Worm (Caenorhabditis elegans) whole organism, young adult: ENCODE data around the gene srx-33.

Experiments used
- B0336.3 ChIP-seq: fragments of 200-800 bp; sonication (Bioruptor generic); IDR thresholded peaks from 2 replicates; pipeline ENCODE4 v1.3.6; 2022; ENCODE audit warnings: missing genetic modification characterization, missing compliant biosample characterization
- C17E4.6 ChIP-seq: fragments of 200-800 bp; sonication (Bioruptor generic); IDR thresholded peaks from 2 replicates; pipeline ENCODE4 v1.3.6; 2022; ENCODE audit warnings: missing genetic modification reagents, missing genetic modification characterization, missing compliant biosample characterization
- D2030.7 ChIP-seq: fragments of 200-800 bp; sonication (Bioruptor generic); IDR thresholded peaks from 2 replicates; pipeline ENCODE4 v1.3.6; 2022; ENCODE audit warnings: missing genetic modification reagents, missing genetic modification characterization, missing compliant biosample characterization
- F33H1.4 ChIP-seq: fragments of 200-800 bp; sonication (Bioruptor generic); IDR thresholded peaks from 2 replicates; pipeline ENCODE4 v1.3.6; 2022; ENCODE audit warnings: missing genetic modification reagents, missing genetic modification characterization, missing compliant biosample characterization
- F55B11.4 ChIP-seq: sonication (generic microtip); optimal IDR thresholded peaks from 2 replicates; lab custom pipeline; 2016; ENCODE audit warnings: missing compliant biosample characterization, missing genetic modification characterization, borderline replicate concordance; ENCODE audit not compliant: insufficient read depth
- K12H6.12 ChIP-seq: fragments of 200-800 bp; sonication (Bioruptor generic); optimal IDR thresholded peaks from 2 replicates; lab custom pipeline; 2018; ENCODE audit warnings: mild to moderate bottlenecking, missing genetic modification characterization, missing compliant biosample characterization
- T26A5.8 ChIP-seq: sonication (generic microtip); optimal IDR thresholded peaks from 2 replicates; lab custom pipeline; 2016; ENCODE audit warnings: missing genetic modification characterization, missing compliant biosample characterization
- Y67H2A.10 ChIP-seq: fragments of 200-800 bp; sonication (Bioruptor generic); conservative IDR thresholded peaks from 2 replicates; pipeline ENCODE4 v1.3.6; 2022; ENCODE audit warnings: missing genetic modification reagents, missing genetic modification characterization, missing compliant biosample characterization
- Y79H2A.3 ChIP-seq: fragments of 200-800 bp; sonication (Bioruptor generic); conservative IDR thresholded peaks from 2 replicates; pipeline ENCODE4 v1.3.6; 2022; ENCODE audit warnings: missing genetic modification reagents, missing genetic modification characterization, missing compliant biosample characterization
- akir-1 ChIP-seq: fragments of 200-800 bp; sonication (Bioruptor generic); optimal IDR thresholded peaks from 2 replicates; lab custom pipeline; 2018; ENCODE audit warnings: mild to moderate bottlenecking, missing genetic modification characterization, moderate library complexity, missing compliant biosample characterization
- aptf-3 ChIP-seq: fragments of 200-800 bp; sonication (Bioruptor generic); IDR thresholded peaks from 2 replicates; pipeline ENCODE4 v1.3.6; 2022; ENCODE audit warnings: missing genetic modification characterization, missing compliant biosample characterization
- athp-1 ChIP-seq: sonication (generic microtip); optimal IDR thresholded peaks from 2 replicates; lab custom pipeline; 2017; ENCODE audit warnings: mild to moderate bottlenecking, missing genetic modification characterization, missing compliant biosample characterization
- attf-3 ChIP-seq: fragments of 200-800 bp; sonication (Bioruptor generic); conservative IDR thresholded peaks from 2 replicates; pipeline ENCODE4 v1.3.6; 2022; ENCODE audit warnings: missing genetic modification reagents, missing genetic modification characterization, missing compliant biosample characterization
- bed-2 ChIP-seq: fragments of 200-800 bp; sonication (Bioruptor generic); IDR thresholded peaks from 2 replicates; pipeline ENCODE4 v1.3.6; 2022; ENCODE audit warnings: missing genetic modification reagents, missing genetic modification characterization, missing compliant biosample characterization
- cebp-1 ChIP-seq, 2 experiments: fragments of 200-800 bp in 1 of 2; sonication (Bioruptor generic) in 1 of 2; sonication (generic microtip) in 1 of 2; IDR thresholded peaks in 1 of 2; optimal IDR thresholded peaks in 1 of 2; 2 replicates each; pipeline versions ENCODE4 v1.3.6 to Lab custom; 2017 to 2022; ENCODE audit warnings: missing compliant biosample characterization in 2 of 2, missing genetic modification characterization in 2 of 2, mild to moderate bottlenecking in 1 of 2, missing genetic modification reagents in 1 of 2, moderate library complexity in 1 of 2
- ceh-40 ChIP-seq: fragments of 200-800 bp; sonication (Bioruptor generic); IDR thresholded peaks from 2 replicates; pipeline ENCODE4 v1.3.6; 2022; ENCODE audit warnings: missing genetic modification characterization, missing compliant biosample characterization
- ceh-58 ChIP-seq: fragments of 200-800 bp; sonication (Bioruptor generic); IDR thresholded peaks from 2 replicates; pipeline ENCODE4 v1.3.6; 2022; ENCODE audit warnings: missing genetic modification characterization, missing compliant biosample characterization
- dpff-1 ChIP-seq: sonication (generic microtip); optimal IDR thresholded peaks from 2 replicates; lab custom pipeline; 2017; ENCODE audit warnings: mild to moderate bottlenecking, missing genetic modification characterization, missing compliant biosample characterization
- efl-1 ChIP-seq: fragments of 150-350 bp; optimal IDR thresholded peaks from 2 replicates; lab custom pipeline; 2014; ENCODE audit warnings: missing biosample characterization, missing genetic modification reagents, missing genetic modification characterization
- egl-18 ChIP-seq: fragments of 200-800 bp; sonication (Bioruptor generic); IDR thresholded peaks from 2 replicates; pipeline ENCODE4 v1.3.6; 2022; ENCODE audit warnings: missing genetic modification reagents, missing genetic modification characterization, missing compliant biosample characterization
- ekl-4 ChIP-seq: fragments of 200-800 bp; sonication (Bioruptor generic); IDR thresholded peaks from 2 replicates; pipeline ENCODE4 v1.3.6; 2022; ENCODE audit warnings: missing genetic modification reagents, missing genetic modification characterization, missing compliant biosample characterization
- hmg-1.2 ChIP-seq: fragments of 200-800 bp; sonication (Bioruptor generic); IDR thresholded peaks from 2 replicates; pipeline ENCODE4 v1.3.6; 2022; ENCODE audit warnings: missing genetic modification reagents, missing genetic modification characterization, missing compliant biosample characterization
- hmg-20 ChIP-seq: fragments of 200-800 bp; sonication (Bioruptor generic); IDR thresholded peaks from 2 replicates; pipeline ENCODE4 v1.3.6; 2022; ENCODE audit warnings: missing genetic modification reagents, missing genetic modification characterization, missing compliant biosample characterization
- hrde-1 ChIP-seq: sonication (generic microtip); optimal IDR thresholded peaks from 2 replicates; lab custom pipeline; 2016; ENCODE audit warnings: missing genetic modification characterization, mild to moderate bottlenecking, missing compliant biosample characterization, moderate library complexity, missing genotype, missing genetic modification reagents, borderline replicate concordance
- hsf-1 ChIP-seq: fragments of 200-800 bp; sonication (Bioruptor generic); IDR thresholded peaks from 2 replicates; pipeline ENCODE4 v1.3.6; 2022; ENCODE audit warnings: missing genetic modification reagents, missing genetic modification characterization, missing compliant biosample characterization
- lag-1 ChIP-seq: fragments of 200-800 bp; sonication (Bioruptor generic); IDR thresholded peaks from 2 replicates; pipeline ENCODE4 v1.3.6; 2022; ENCODE audit warnings: missing genetic modification reagents, missing genetic modification characterization, missing compliant biosample characterization
- lin-26 ChIP-seq: fragments of 200-800 bp; sonication (Bioruptor generic); IDR thresholded peaks from 2 replicates; pipeline ENCODE4 v1.3.6; 2022; ENCODE audit warnings: missing genetic modification reagents, missing genetic modification characterization, missing compliant biosample characterization
- lsy-27 ChIP-seq: sonication (generic microtip); optimal IDR thresholded peaks from 2 replicates; lab custom pipeline; 2017; ENCODE audit warnings: missing genetic modification characterization, mild to moderate bottlenecking, missing compliant biosample characterization, antibody characterized with exemption, missing genotype, borderline replicate concordance; ENCODE audit not compliant: insufficient read depth
- madf-10 ChIP-seq: sonication (generic microtip); optimal IDR thresholded peaks from 2 replicates; lab custom pipeline; 2016; ENCODE audit warnings: mild to moderate bottlenecking, missing genetic modification characterization, missing compliant biosample characterization
- madf-6 ChIP-seq: fragments of 200-800 bp; sonication (Bioruptor generic); IDR thresholded peaks from 2 replicates; pipeline ENCODE4 v1.3.6; 2022; ENCODE audit warnings: missing genetic modification reagents, missing genetic modification characterization, missing compliant biosample characterization
- nfya-1 ChIP-seq: sonication (generic microtip); optimal IDR thresholded peaks from 2 replicates; lab custom pipeline; 2017; ENCODE audit warnings: antibody characterized with exemption, missing compliant biosample characterization, missing genetic modification characterization, borderline replicate concordance; ENCODE audit not compliant: insufficient read depth
- nhr-27 ChIP-seq: fragments of 200-800 bp; sonication (Bioruptor generic); optimal IDR thresholded peaks from 2 replicates; lab custom pipeline; 2018; ENCODE audit warnings: mild to moderate bottlenecking, missing genetic modification characterization, moderate library complexity, missing compliant biosample characterization
- nhr-80 ChIP-seq: sonication (generic microtip); optimal IDR thresholded peaks from 2 replicates; lab custom pipeline; 2016; ENCODE audit warnings: missing genetic modification characterization, missing compliant biosample characterization
- rcor-1 ChIP-seq: fragments of 200-800 bp; sonication (Bioruptor generic); IDR thresholded peaks from 2 replicates; pipeline ENCODE4 v1.3.6; 2022; ENCODE audit warnings: missing genetic modification reagents, missing genetic modification characterization, missing compliant biosample characterization
- rec-8 ChIP-seq, 2 experiments: sonication (generic microtip); optimal IDR thresholded peaks; 2 replicates each; lab custom pipeline; 2016; ENCODE audit warnings: mild to moderate bottlenecking in 2 of 2, missing genetic modification characterization in 2 of 2, missing genetic modification reagents in 2 of 2, missing genotype in 2 of 2, missing biosample characterization in 1 of 2, missing compliant biosample characterization in 1 of 2, moderate library complexity in 1 of 2
- snpc-1.1 ChIP-seq: sonication (generic microtip); optimal IDR thresholded peaks from 2 replicates; lab custom pipeline; 2017; ENCODE audit warnings: missing genetic modification characterization, mild to moderate bottlenecking, missing compliant biosample characterization, antibody characterized with exemption, moderate library complexity, missing genotype, missing genetic modification reagents; ENCODE audit not compliant: insufficient read depth
- snpc-1.3 ChIP-seq: sonication (generic microtip); optimal IDR thresholded peaks from 2 replicates; lab custom pipeline; 2017; ENCODE audit warnings: missing genetic modification characterization, mild to moderate bottlenecking, missing compliant biosample characterization, antibody characterized with exemption, moderate library complexity, missing genotype, missing genetic modification reagents; ENCODE audit not compliant: insufficient read depth
- unc-62 ChIP-seq: fragments of 150-350 bp; optimal IDR thresholded peaks from 2 replicates; lab custom pipeline; 2014; ENCODE audit warnings: missing biosample characterization, missing genetic modification reagents, missing genetic modification characterization
- xnd-1 ChIP-seq: sonication (generic microtip); optimal IDR thresholded peaks from 2 replicates; lab custom pipeline; 2016; ENCODE audit warnings: missing genotype, missing genetic modification reagents, missing genetic modification characterization, missing compliant biosample characterization
- ztf-22 ChIP-seq: fragments of 200-800 bp; sonication (Bioruptor generic); optimal IDR thresholded peaks from 2 replicates; lab custom pipeline; 2018; ENCODE audit warnings: mild to moderate bottlenecking, missing genetic modification characterization, moderate library complexity, missing compliant biosample characterization
- ztf-6 ChIP-seq: fragments of 200-800 bp; sonication (Bioruptor generic); IDR thresholded peaks from 2 replicates; pipeline ENCODE4 v1.3.6; 2022; ENCODE audit warnings: missing genetic modification reagents, missing genetic modification characterization, missing compliant biosample characterization

srx-33 gene

DNA sequence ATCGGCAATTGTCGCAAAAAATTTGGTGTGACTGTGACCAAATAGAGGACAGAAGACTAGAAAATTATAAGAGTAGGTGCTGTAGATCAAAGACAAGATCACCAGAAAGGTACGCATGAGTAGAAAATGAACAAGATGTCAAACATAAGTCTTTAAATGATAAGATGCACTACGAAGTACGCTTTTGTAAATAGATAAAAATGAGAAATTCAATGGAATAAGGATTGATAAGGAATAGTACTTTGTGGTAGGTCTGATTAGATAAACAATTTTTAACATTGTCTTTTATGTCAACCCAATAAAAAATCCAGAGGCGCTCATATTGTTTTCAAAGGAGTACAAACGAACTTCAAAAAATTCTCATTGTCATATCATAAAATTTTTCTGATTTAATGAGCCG, 31.9 kb upstream of the srx-33 start, which contains the start of gene F10D2.8:
Gene F10D2.8 (minus strand): TSS at position 145 of the 400 bp plus-strand sequence.
- peak; percentile 76 for TF ChIP-seq nhr-80 (tag; lab: Kevin White, UChicago)
- TF ChIP-seq snpc-1.3 = no peak
- no peak for TF ChIP-seq ztf-22 (GFP tag; lab: Kevin White, UChicago)

DNA sequence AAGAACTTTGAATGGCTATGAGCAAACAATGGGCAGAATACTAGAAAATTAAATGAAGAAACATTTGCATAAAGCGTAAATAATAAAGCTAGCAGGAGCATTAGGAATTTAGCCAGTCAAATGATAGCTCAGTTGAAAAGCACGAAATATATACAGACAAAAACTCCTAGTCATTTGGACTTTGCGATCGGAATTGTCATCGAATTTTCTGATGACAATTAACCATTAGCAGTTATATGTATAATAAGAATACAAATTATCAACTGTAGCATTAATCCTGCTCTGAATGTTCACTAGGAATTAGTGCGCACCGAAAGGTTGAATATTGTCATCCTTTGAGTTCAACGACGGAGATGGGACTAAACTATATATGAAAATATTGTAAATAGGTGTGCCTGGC, 28.7 kb upstream of the srx-33 start, which contains the start of gene ugt-38:
Gene ugt-38 (minus strand): TSS at position 101 of the 400 bp plus-strand sequence.
- TF ChIP-seq hrde-1 (tag; lab: Kevin White, UChicago) = no peak
- no peak for TF ChIP-seq egl-18
- TF ChIP-seq ceh-58 (GFP tag; lab: Robert Waterston, UW) = no peak
- no peak for TF ChIP-seq unc-62 (GFP tag; lab: Kevin White, UChicago)
- no peak for TF ChIP-seq xnd-1 (tag; lab: Kevin White, UChicago)
- TF ChIP-seq C17E4.6 (GFP tag; lab: Robert Waterston, UW) = no peak

DNA sequence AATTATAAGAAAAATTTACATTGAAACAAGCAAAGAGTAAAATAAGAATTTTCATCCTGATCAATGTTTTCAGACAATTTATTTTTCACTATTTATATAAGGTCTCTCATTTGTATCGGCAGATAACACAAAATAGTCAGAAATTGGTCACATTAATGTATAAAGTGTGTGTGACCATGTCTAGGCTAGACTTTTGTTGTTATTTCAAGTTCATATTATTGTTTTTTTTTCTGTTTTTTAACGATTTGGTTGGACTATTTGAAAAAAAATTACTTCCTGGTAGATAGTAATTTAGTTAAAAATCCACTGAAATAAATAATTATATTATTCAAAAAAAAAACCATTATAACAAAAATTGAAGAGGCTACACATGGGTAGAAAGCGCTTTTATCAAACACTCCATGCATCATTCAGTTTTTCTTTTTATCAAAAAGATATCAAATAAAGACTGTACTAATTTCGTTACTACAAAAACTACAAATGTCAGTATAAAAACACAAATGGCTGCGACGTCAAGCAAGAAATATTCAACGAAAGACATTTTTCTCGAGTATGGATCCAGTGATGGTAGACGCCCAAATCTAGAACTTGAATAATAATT, 26.7 kb upstream of the srx-33 start, which contains the start of gene ugt-37:
Gene ugt-37 (minus strand): TSS at position 69 of the 601 bp plus-strand sequence.
- TF ChIP-seq rec-8 (tag; optimal IDR thresholded peaks at IDR 0.05; lab: Kevin White, UChicago) (no peak), ztf-22 (GFP tag; lab: Kevin White, UChicago) (no peak), hmg-20 (GFP tag; lab: Robert Waterston, UW) (no peak), ekl-4 (GFP tag; lab: Robert Waterston, UW) (no peak), attf-3 (GFP tag; lab: Robert Waterston, UW) (no peak), nhr-27 (tag; lab: Kevin White, UChicago) (no peak), aptf-3 (GFP tag; lab: Robert Waterston, UW) (no peak), F55B11.4 (tag; lab: Kevin White, UChicago) (no peak), Y67H2A.10 (GFP tag; lab: Robert Waterston, UW) (no peak), nfya-1 (no peak), cebp-1 (GFP tag; IDR thresholded peaks at IDR 0.05; lab: Robert Waterston, UW) (no peak), cebp-1 (tag; optimal IDR thresholded peaks at IDR 0.05; lab: Kevin White, UChicago) (no peak), Y79H2A.3 (GFP tag; lab: Robert Waterston, UW) (no peak), athp-1 (tag; lab: Kevin White, UChicago) (no peak), K12H6.12 (tag; lab: Kevin White, UChicago) (no peak)

DNA sequence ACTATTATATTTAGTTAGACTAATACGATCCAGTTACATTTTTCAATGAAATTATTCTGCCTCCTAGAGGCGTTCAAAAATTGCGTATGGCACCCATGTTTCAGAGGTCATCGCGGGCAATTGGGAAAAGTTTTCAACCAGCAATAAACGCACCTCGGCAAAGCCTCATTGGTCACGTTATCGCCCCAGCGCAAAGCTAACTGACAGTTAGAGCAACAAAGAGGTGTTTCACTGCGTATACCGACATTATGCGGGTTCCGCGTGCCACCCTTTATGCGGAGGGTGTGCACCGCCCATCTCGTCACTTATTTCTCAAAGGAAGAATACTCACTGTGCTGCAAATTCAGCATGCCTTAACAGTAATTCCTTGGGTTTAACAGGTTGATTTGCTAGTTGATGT, 24.0 kb upstream of the srx-33 start:
- TF ChIP-seq T26A5.8 (tag; lab: Kevin White, UChicago) (no peak), madf-10 (no peak), lag-1 (no peak), akir-1 (GFP tag; lab: Kevin White, UChicago) (no peak), C17E4.6 (GFP tag; lab: Robert Waterston, UW) (0 out of 2 replicates have a peak, but pooled peaks have one; percentile 47), ztf-6 (GFP tag; lab: Robert Waterston, UW) (no peak), bed-2 (GFP tag; lab: Robert Waterston, UW) (no peak), F33H1.4 (GFP tag; lab: Robert Waterston, UW) (peak; percentile 65), ceh-40 (no peak), D2030.7 (GFP tag; lab: Robert Waterston, UW) (peak; percentile 93), efl-1 (GFP tag; lab: Kevin White, UChicago) (no peak), rcor-1 (no peak; the same call in none of the 2 replicates), dpff-1 (tag; lab: Kevin White, UChicago) (no peak), nhr-27 (tag; lab: Kevin White, UChicago) (no peak), lsy-27 (tag; lab: Kevin White, UChicago) (no peak), hsf-1 (peak; percentile 72), ceh-58 (GFP tag; lab: Robert Waterston, UW) (no peak), lin-26 (GFP tag; lab: Robert Waterston, UW) (peak; percentile 75), madf-6 (GFP tag; lab: Robert Waterston, UW) (peak; percentile 85), snpc-1.1 (tag; lab: Kevin White, UChicago) (peak; percentile 95), hmg-1.2 (GFP tag; lab: Robert Waterston, UW) (no peak; the same call in 1 of the 2 replicates), B0336.3 (GFP tag; lab: Robert Waterston, UW) (no peak)
